Fruit fly (Drosophila melanogaster): ENCODE data around the gene Cht11.

The Cht11 gene

dm6 chrX:6849178-6849956, at the start of gene Cht11, which contains the start of gene CG4558 (continued):
- TF ChIP-seq pb (GFP tag; optimal IDR thresholded peaks at IDR 0.05) = no peak
- TF ChIP-seq Hand (GFP tag; optimal IDR thresholded peaks at IDR 0.05) = peak; percentile 51
- peak; percentile 85 for TF ChIP-seq CG11504 (tag; optimal IDR thresholded peaks at IDR 0.05)
- TF ChIP-seq Mad (GFP tag; optimal IDR thresholded peaks at IDR 0.05) = peak; percentile 62
- peak; percentile 26; the same call in 1 of the 2 replicates for TF ChIP-seq ro (GFP tag; IDR thresholded peaks at IDR 0.05)
- peak; percentile 69 for TF ChIP-seq B-H1 (GFP tag; IDR thresholded peaks at IDR 0.05)
- peak; percentile 81 to 83 for TF ChIP-seq bsh (GFP tag; optimal IDR thresholded peaks at IDR 0.05)
- TF ChIP-seq CG7786 (GFP tag; optimal IDR thresholded peaks at IDR 0.05) = peak; percentile 58
- peak; percentile 24; the same call in 1 of the 2 replicates for TF ChIP-seq CG17612 (GFP tag; IDR thresholded peaks at IDR 0.05)
- TF ChIP-seq lbe (GFP tag; optimal IDR thresholded peaks at IDR 0.05) = peak; percentile 74
- TF ChIP-seq C15 (GFP tag; IDR thresholded peaks at IDR 0.05) = peak; percentile 76; the same call in 1 of the 3 replicates
- peak; percentile 73 for TF ChIP-seq CG9437 (GFP tag; optimal IDR thresholded peaks at IDR 0.05)
- peak; percentile 26 for TF ChIP-seq CG10274 (GFP tag; optimal IDR thresholded peaks at IDR 0.05)
- TF ChIP-seq Eip74EF (GFP tag; optimal IDR thresholded peaks at IDR 0.05) = peak in 1 of 2 experiments; percentile 56
- TF ChIP-seq grau (tag; optimal IDR thresholded peaks at IDR 0.05) = peak; percentile 99
- peak; percentile 32 for TF ChIP-seq CHES-1-like (GFP tag; optimal IDR thresholded peaks at IDR 0.05)
- TF ChIP-seq tgo (GFP tag; IDR thresholded peaks at IDR 0.05) = peak; percentile 85
- TF ChIP-seq br (optimal IDR thresholded peaks at IDR 0.05) = no peak
- TF ChIP-seq CG13624 (GFP tag; optimal IDR thresholded peaks at IDR 0.05) = peak; percentile 56
- peak; percentile 64 for TF ChIP-seq jumu (GFP tag; optimal IDR thresholded peaks at IDR 0.05)
- peak; percentile 20 for TF ChIP-seq CG4707 (GFP tag; optimal IDR thresholded peaks at IDR 0.05)
- TF ChIP-seq CG13424 (tag; optimal IDR thresholded peaks at IDR 0.05) = peak; percentile 88
- TF ChIP-seq pum (GFP tag; optimal IDR thresholded peaks at IDR 0.05) = peak; percentile 79
- 0 out of 2 replicates have a peak, but pooled peaks have one; percentile 26 for TF ChIP-seq sens-2 (GFP tag; IDR thresholded peaks at IDR 0.05)
- peak; percentile 79 for TF ChIP-seq chn (GFP tag; optimal IDR thresholded peaks at IDR 0.05)
- TF ChIP-seq inv (GFP tag; IDR thresholded peaks at IDR 0.05; ENCODE audit: partially characterized antibody) = 0 out of 2 replicates have a peak, but pooled peaks have one; percentile 38
- TF ChIP-seq CG16813 (GFP tag; IDR thresholded peaks at IDR 0.05; ENCODE audit: partially characterized antibody) = peak; percentile 49; the same call in 1 of the 3 replicates
- TF ChIP-seq Hsf (GFP tag; optimal IDR thresholded peaks at IDR 0.05) = peak; percentile 82
- TF ChIP-seq NC2α (GFP tag; optimal IDR thresholded peaks at IDR 0.05) = no peak
- peak; percentile 50; the same call in 1 of the 2 replicates for TF ChIP-seq chm (GFP tag; IDR thresholded peaks at IDR 0.05)
- peak; percentile 91 for TF ChIP-seq Ptx1 (GFP tag; IDR thresholded peaks at IDR 0.05)
- no peak for TF ChIP-seq CG17186 (GFP tag; optimal IDR thresholded peaks at IDR 0.05)
- peak; percentile 54 for TF ChIP-seq CG16863 (GFP tag; optimal IDR thresholded peaks at IDR 0.05)
- no peak for TF ChIP-seq bowl (GFP tag; IDR thresholded peaks at IDR 0.05)
- peak; percentile 54 for TF ChIP-seq CG10431 (GFP tag; optimal IDR thresholded peaks at IDR 0.05)
- TF ChIP-seq zf30C (GFP tag; optimal IDR thresholded peaks at IDR 0.05) = no peak
- no peak for TF ChIP-seq p53 (GFP tag; optimal IDR thresholded peaks at IDR 0.05)
- TF ChIP-seq CG7928 (GFP tag; optimal IDR thresholded peaks at IDR 0.05) = peak; percentile 96
- TF ChIP-seq Mes4 (GFP tag; optimal IDR thresholded peaks at IDR 0.05) = peak; percentile 34
- peak; percentile 80 for TF ChIP-seq Dek (tag; optimal IDR thresholded peaks at IDR 0.05)
- peak; percentile 82 for TF ChIP-seq CG6689 (GFP tag; IDR thresholded peaks at IDR 0.05)
- peak; percentile 78 for TF ChIP-seq bcd (GFP tag; optimal IDR thresholded peaks at IDR 0.05)
- TF ChIP-seq salm (tag; optimal IDR thresholded peaks at IDR 0.05) = no peak
- peak; percentile 76 for TF ChIP-seq CG1233 (GFP tag; optimal IDR thresholded peaks at IDR 0.05)
- peak; percentile 91 for TF ChIP-seq lilli (GFP tag; optimal IDR thresholded peaks at IDR 0.05)
- TF ChIP-seq CG7271 (tag; optimal IDR thresholded peaks at IDR 0.05) = peak; percentile 32
- TF ChIP-seq chif (GFP tag; optimal IDR thresholded peaks at IDR 0.05) = peak; percentile 24 to 79
- peak in 1 of 3 experiments; percentile 74 for TF ChIP-seq lola (GFP tag; optimal IDR thresholded peaks at IDR 0.05)
- TF ChIP-seq zfh1 (GFP tag; IDR thresholded peaks at IDR 0.05) = peak; percentile 84
